Fruit fly (Drosophila melanogaster) whole organism, prepupa: ENCODE measurements around the gene CG5172.

Experiments used
- OdsH ChIP-seq: fragments of 200-800 bp; sonication (Bioruptor generic); optimal IDR thresholded peaks from 3 replicates; lab custom pipeline; 2016; ENCODE audit warnings: missing biosample characterization, missing genetic modification characterization
- dac ChIP-seq: fragments of 200-800 bp; sonication (Bioruptor generic); optimal IDR thresholded peaks from 2 replicates; lab custom pipeline; 2017; ENCODE audit warnings: missing biosample characterization, mild to moderate bottlenecking, missing genetic modification characterization
- lz ChIP-seq: fragments of 200-800 bp; sonication (Bioruptor generic); optimal IDR thresholded peaks from 3 replicates; lab custom pipeline; 2016; ENCODE audit warnings: missing biosample characterization, missing genetic modification characterization

DNA sequence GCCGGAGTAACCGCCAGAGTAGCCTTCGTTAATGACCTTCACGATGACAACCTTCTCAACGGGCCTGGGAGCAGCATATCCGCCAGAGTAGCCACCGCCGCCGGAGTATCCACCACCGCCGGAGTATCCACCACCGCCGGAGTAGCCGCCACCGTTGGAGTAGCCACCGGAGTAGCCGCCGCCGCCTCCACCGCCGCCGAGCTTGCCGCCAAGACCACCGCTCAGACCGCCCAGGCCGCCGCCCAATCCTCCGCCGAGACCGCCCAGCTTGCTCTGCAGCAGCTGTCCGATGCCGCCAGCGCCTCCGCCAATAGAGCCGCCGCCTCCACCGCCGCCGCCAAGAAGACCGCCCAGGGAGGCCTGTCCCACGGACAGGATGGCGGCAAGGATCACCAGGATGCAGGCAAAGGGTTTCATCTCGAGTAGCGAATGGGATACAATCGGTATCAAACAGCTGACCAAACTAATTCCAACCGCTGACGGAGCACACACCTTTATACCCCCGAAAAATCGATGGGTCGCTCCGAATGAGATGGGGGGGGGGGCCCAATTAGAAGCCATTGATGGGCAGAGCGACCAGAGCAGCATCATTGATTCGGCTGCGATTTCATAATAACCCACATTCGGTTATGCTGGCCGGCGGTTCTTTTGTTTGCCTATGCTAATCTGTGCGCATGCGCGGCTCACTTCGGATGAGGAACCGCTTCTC, 4.9 kb downstream of the CG5172 start:
- TF ChIP-seq OdsH (GFP tag; lab: Kevin White, UChicago) = no peak
- TF ChIP-seq dac = no peak
- TF ChIP-seq lz (GFP tag; lab: Kevin White, UChicago) = no peak
